Fruit fly (Drosophila melanogaster): ENCODE results near the gene vig2.
"Not testable (repeated sequence)": the region's sequence is repeated elsewhere in the genome, so short reads cannot be mapped to it uniquely, and the experiment has no call there.

Gene vig2

DNA sequence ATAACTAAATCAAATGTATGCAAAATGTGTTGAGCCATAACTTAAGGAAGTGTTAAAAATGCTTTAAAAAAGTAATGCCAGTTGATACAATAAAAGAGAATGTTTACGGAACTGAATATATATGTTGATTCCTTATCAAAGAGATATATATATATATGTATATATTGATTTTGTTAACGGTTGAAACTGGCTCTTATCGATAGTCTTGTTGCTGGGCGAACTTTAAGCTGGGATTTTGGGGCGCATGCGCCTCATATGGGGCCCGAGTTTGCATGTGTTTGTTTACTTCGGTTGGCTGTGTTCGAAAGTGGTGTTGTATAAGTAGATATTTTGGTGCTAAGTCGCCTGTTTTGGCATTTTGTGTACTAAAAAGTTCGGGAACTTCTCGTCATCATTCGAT lies 7.9 kb downstream of the vig2 start, which contains the start of gene Bili:
TSS of gene Bili (plus strand) at position 265 of the 400 bp plus-strand sequence.
- not testable (repeated sequence) for TF ChIP-seq lola (GFP tag; optimal IDR thresholded peaks at IDR 0.05); dsf (GFP tag; optimal IDR thresholded peaks at IDR 0.05; ENCODE audit: borderline replicate concordance); ey (GFP tag; optimal IDR thresholded peaks at IDR 0.05)

DNA sequence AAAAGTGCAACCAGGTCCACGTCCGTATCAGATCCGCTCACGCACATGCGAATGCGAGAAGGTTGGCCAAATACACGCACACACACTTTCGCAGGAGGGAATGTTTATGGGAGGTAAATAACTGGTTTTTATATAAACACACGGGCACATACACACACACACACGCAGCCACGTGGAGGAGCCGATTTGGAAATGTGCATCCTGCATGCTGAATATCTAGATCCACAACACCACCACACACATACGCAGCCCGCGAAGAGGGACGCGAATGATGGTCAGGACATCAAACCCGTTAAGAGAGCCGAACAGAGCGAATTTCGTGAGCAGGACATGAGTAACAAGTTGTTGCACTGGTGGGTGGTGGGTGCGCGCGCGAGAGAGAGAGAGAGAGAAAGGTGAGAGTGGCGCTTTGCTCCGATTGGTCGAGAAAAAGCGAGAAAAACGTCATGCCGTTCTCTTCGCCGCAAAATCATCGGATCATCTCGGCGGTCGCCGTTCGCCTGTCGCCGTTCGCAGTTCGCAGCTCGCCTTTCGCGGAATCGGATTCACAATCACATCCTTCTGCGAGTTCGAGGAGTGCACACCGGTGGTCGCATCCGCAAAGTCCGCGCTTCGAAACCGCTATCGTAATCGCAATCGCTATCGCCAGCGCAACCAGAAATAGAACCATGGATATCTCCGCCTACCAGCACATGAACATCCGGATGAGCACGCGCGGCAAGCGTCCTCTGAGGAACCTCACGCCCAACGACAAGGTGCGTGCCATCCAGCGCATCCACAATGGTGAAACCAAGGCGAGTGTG lies 14.6 kb downstream of the vig2 start, which contains the start of gene danr:
TSS of gene danr (plus strand) at position 508 of the 803 bp plus-strand sequence.
- TF ChIP-seq N (GFP tag; optimal IDR thresholded peaks at IDR 0.05) = peak; percentile 48
- TF ChIP-seq dsf (GFP tag; optimal IDR thresholded peaks at IDR 0.05; ENCODE audit: borderline replicate concordance) = no peak
- peak; percentile 68 for TF ChIP-seq Dif (GFP tag; optimal IDR thresholded peaks at IDR 0.05; ENCODE audit: partially characterized antibody)
- no peak for TF ChIP-seq Jra (GFP tag; optimal IDR thresholded peaks at IDR 0.05)
- no peak for TF ChIP-seq Myc (optimal IDR thresholded peaks at IDR 0.05)
- TF ChIP-seq brk (GFP tag; optimal IDR thresholded peaks at IDR 0.05) = no peak
- no peak for TF ChIP-seq GATAd (GFP tag; optimal IDR thresholded peaks at IDR 0.05)
- no peak for TF ChIP-seq Hr78 (GFP tag; optimal IDR thresholded peaks at IDR 0.05)
- TF ChIP-seq dl (GFP tag; optimal IDR thresholded peaks at IDR 0.05; ENCODE audit: insufficient read depth in 1 of 2, partially characterized antibody in 2 of 2) = peak; percentile 37 to 73
- TF ChIP-seq HLH106 (tag; optimal IDR thresholded peaks at IDR 0.05) = no peak
- TF ChIP-seq h (GFP tag; optimal IDR thresholded peaks at IDR 0.05) = no peak
- no peak for TF ChIP-seq CG9705 (GFP tag; optimal IDR thresholded peaks at IDR 0.05)
- no peak for TF ChIP-seq foxo (GFP tag; optimal IDR thresholded peaks at IDR 0.05)

DNA sequence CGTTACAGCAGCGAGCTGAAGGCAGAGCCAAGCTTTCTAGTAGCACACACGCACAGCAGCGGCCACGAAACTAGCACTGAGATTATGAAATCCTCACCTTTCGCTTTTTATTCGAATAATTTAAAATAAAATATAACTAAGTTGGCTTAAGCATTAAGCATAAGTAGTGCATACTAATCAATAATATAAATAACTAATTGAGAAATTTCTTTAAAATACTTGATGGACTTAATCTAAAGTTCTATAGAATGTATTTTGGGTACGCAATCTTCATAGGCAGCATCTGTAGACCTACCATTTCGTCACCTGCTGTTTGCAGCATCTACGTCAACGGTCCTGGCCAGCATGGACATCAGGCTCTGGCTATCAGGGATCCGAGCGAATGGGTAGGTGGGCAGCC lies 29.2 kb downstream of the vig2 start:
- TF ChIP-seq Dif (GFP tag; optimal IDR thresholded peaks at IDR 0.05; ENCODE audit: partially characterized antibody) = no peak
- TF ChIP-seq Sp1 (GFP tag; optimal IDR thresholded peaks at IDR 0.05) = no peak
- TF ChIP-seq Abd-B (GFP tag; optimal IDR thresholded peaks at IDR 0.05) = no peak
- no peak for TF ChIP-seq pan (optimal IDR thresholded peaks at IDR 0.05)
- no peak for TF ChIP-seq OdsH (GFP tag; optimal IDR thresholded peaks at IDR 0.05)
- no peak for TF ChIP-seq Mio (GFP tag; optimal IDR thresholded peaks at IDR 0.05)
- no peak for TF ChIP-seq woc (GFP tag; optimal IDR thresholded peaks at IDR 0.05)
- no peak for TF ChIP-seq Myc (optimal IDR thresholded peaks at IDR 0.05)

DNA sequence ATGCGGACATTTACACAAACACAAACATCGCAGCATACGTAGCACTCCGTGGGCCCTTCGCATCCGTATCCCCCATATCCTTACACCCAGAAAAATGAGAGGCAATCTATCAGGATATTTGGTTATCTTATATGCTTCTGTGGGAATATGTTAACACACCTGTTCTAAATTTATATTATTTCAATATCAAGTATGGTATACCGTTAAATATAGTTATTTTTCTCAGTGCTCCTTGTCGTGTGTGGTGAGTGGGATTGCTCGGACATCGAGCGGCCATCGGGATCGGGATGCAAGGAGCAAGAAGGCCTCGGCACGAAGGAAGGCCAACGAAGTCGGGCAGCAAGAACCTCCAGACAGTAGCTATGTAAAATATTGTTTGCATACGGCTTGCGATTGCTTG lies 38.3 kb downstream of the vig2 start:
- TF ChIP-seq jim (GFP tag; optimal IDR thresholded peaks at IDR 0.05) (no peak), Mio (GFP tag; optimal IDR thresholded peaks at IDR 0.05) (no peak), Vsx2 (GFP tag; optimal IDR thresholded peaks at IDR 0.05; ENCODE audit: partially characterized antibody) (no peak), h (GFP tag; optimal IDR thresholded peaks at IDR 0.05) (no peak), Jra (GFP tag; optimal IDR thresholded peaks at IDR 0.05) (no peak), HLH106 (tag; optimal IDR thresholded peaks at IDR 0.05) (no peak), sage (GFP tag; optimal IDR thresholded peaks at IDR 0.05) (no peak), OdsH (GFP tag; optimal IDR thresholded peaks at IDR 0.05) (no peak), fru (GFP tag; optimal IDR thresholded peaks at IDR 0.05) (no peak), Dfd (GFP tag; optimal IDR thresholded peaks at IDR 0.05) (no peak), dsf (GFP tag; optimal IDR thresholded peaks at IDR 0.05; ENCODE audit: borderline replicate concordance) (no peak), N (GFP tag; optimal IDR thresholded peaks at IDR 0.05) (no peak), Sp1 (GFP tag; optimal IDR thresholded peaks at IDR 0.05) (no peak), Myc (optimal IDR thresholded peaks at IDR 0.05) (no peak), woc (GFP tag; optimal IDR thresholded peaks at IDR 0.05) (no peak), CrebA (GFP tag; optimal IDR thresholded peaks at IDR 0.05; ENCODE audit: borderline replicate concordance) (no peak), usp (GFP tag; optimal IDR thresholded peaks at IDR 0.05) (no peak), psq (GFP tag; optimal IDR thresholded peaks at IDR 0.05) (no peak)

DNA sequence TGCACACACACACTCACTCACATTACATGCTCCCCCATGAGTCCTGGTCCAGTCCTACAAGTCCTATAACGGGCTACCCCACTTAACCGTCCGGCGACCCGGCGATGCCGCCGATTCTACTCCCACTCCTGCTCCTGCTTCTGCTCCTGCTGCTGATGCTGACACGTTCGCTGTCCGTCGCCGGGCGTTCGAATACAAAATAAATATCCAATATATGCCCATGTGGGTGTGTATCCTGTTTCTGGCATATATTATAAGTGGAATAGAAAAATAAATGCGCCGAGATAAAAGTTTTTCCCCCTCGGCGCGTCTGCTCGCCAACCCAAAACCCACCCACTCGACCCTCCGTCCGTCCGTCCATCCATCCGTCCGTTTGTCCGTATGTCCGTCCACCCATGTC lies 43.6 kb downstream of the vig2 start:
- TF ChIP-seq HLH106 (tag; optimal IDR thresholded peaks at IDR 0.05) (no peak), Hnf4 (GFP tag; optimal IDR thresholded peaks at IDR 0.05) (no peak), OdsH (GFP tag; optimal IDR thresholded peaks at IDR 0.05) (no peak), CG9705 (GFP tag; optimal IDR thresholded peaks at IDR 0.05) (no peak), woc (GFP tag; optimal IDR thresholded peaks at IDR 0.05) (no peak), jim (GFP tag; optimal IDR thresholded peaks at IDR 0.05) (no peak), br (GFP tag; optimal IDR thresholded peaks at IDR 0.05) (no peak), Mio (GFP tag; optimal IDR thresholded peaks at IDR 0.05) (no peak), sv (GFP tag; optimal IDR thresholded peaks at IDR 0.05) (no peak), Abd-B (GFP tag; optimal IDR thresholded peaks at IDR 0.05) (no peak), pan (optimal IDR thresholded peaks at IDR 0.05) (no peak), dmrt93B (GFP tag; optimal IDR thresholded peaks at IDR 0.05) (no peak), brk (GFP tag; optimal IDR thresholded peaks at IDR 0.05) (no peak), Hr78 (GFP tag; optimal IDR thresholded peaks at IDR 0.05) (no peak), dl (GFP tag; optimal IDR thresholded peaks at IDR 0.05; ENCODE audit: insufficient read depth in 1 of 2, partially characterized antibody in 2 of 2) (no peak), ey (GFP tag; optimal IDR thresholded peaks at IDR 0.05) (no peak), Hr83 (GFP tag; optimal IDR thresholded peaks at IDR 0.05; ENCODE audit: poor library complexity, severe bottlenecking) (no peak), N (GFP tag; optimal IDR thresholded peaks at IDR 0.05) (no peak), h (GFP tag; optimal IDR thresholded peaks at IDR 0.05) (no peak)
